Worm (Caenorhabditis elegans) whole organism, midembryonic: ENCODE results near the gene B0035.3.

Source experiments
- T22C8.4 ChIP-seq: fragments of 200-800 bp; sonication (Bioruptor generic); IDR thresholded peaks from 2 replicates; pipeline ENCODE4 v1.3.6; 2022; ENCODE audit warnings: missing genetic modification characterization, missing compliant biosample characterization
- cog-1 ChIP-seq: sonication (generic microtip); optimal IDR thresholded peaks from 2 replicates; lab custom pipeline; 2016; ENCODE audit warnings: missing genetic modification characterization, missing compliant biosample characterization
- flt-1 ChIP-seq: fragments of 200-800 bp; sonication (Bioruptor generic); IDR thresholded peaks from 2 replicates; pipeline ENCODE4 v1.3.6; 2022; ENCODE audit warnings: missing genetic modification characterization, missing compliant biosample characterization
- med-1 ChIP-seq: sonication (generic microtip); optimal IDR thresholded peaks from 2 replicates; lab custom pipeline; 2017; ENCODE audit warnings: missing genetic modification characterization, mild to moderate bottlenecking, missing compliant biosample characterization, antibody characterized with exemption, missing genetic modification reagents; ENCODE audit not compliant: insufficient read depth
- ref-1 ChIP-seq: fragments of 200-800 bp; sonication (Bioruptor generic); conservative IDR thresholded peaks from 2 replicates; pipeline ENCODE4 v1.3.6; 2022; ENCODE audit warnings: missing genetic modification reagents, missing genetic modification characterization, missing compliant biosample characterization
- tab-1 ChIP-seq: fragments of 200-800 bp; sonication (Bioruptor generic); IDR thresholded peaks from 2 replicates; pipeline ENCODE4 v1.3.6; 2022; ENCODE audit warnings: missing genetic modification characterization, missing compliant biosample characterization
- ztf-29 ChIP-seq: fragments of 200-800 bp; sonication (Bioruptor generic); IDR thresholded peaks from 2 replicates; pipeline ENCODE4 v1.3.6; 2022; ENCODE audit warnings: missing genetic modification reagents, missing genetic modification characterization, missing compliant biosample characterization

- TF ChIP-seq med-1 (GFP tag; lab: Kevin White, UChicago) (no peak), flt-1 (no peak), T22C8.4 (no peak), ref-1 (GFP tag; lab: Robert Waterston, UW) (no peak), tab-1 (GFP tag; lab: Robert Waterston, UW) (no peak), ztf-29 (no peak), cog-1 (tag; lab: Kevin White, UChicago) (no peak)
Observed at ce11 chrIV:11344288-11344687, 29.5 kb upstream of the B0035.3 start.
